Worm (Caenorhabditis elegans) whole organism, L4/young adult: ENCODE results near the gene K06H7.2.
A peak's percentile ranks its signal among the peaks of the same experiment; 100 is the strongest.

Experiments used
- W03F9.2 ChIP-seq: fragments of 150-350 bp; optimal IDR thresholded peaks from 2 replicates; lab custom pipeline; 2014; ENCODE audit warnings: missing biosample characterization, missing genetic modification characterization
- dao-5 ChIP-seq: sonication (generic microtip); optimal IDR thresholded peaks from 2 replicates; lab custom pipeline; 2016; ENCODE audit warnings: missing genotype, missing genetic modification characterization, moderate library complexity, missing compliant biosample characterization
- him-1 ChIP-seq: sonication (generic microtip); optimal IDR thresholded peaks from 2 replicates; lab custom pipeline; 2016; ENCODE audit warnings: missing genotype, missing genetic modification reagents, missing genetic modification characterization, missing compliant biosample characterization

Gene K06H7.2

ce11 chrIII:8093079-8093623, at the start of gene K06H7.2:
K06H7.2 (plus strand) TSS chrIII:8093573.
- peak; percentile 15 for TF ChIP-seq W03F9.2 (tag; lab: Kevin White, UChicago)
- TF ChIP-seq dao-5 (tag; lab: Kevin White, UChicago): no peak
- TF ChIP-seq him-1 (tag; lab: Kevin White, UChicago): no peak

DNA sequence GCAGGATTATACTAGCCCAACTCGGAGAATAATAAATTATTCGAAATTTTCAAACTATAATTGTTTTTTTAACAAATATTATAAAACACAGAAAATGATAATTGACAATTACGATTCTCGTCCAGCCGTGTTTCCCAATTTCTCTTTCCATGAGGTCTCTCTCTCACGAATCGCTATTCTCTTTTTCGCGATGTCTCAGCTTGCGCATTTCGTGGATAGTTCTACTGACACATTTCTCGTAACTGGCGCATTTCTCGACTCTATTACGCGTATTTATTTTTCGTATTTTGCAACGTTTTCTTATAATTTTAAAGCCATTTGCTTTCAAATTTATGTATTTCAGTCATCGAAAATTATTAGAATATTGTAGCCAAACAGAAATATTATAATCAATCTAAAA, 49.6 kb upstream of the K06H7.2 start:
- peak; percentile 98 for TF ChIP-seq W03F9.2 (tag; lab: Kevin White, UChicago)
- TF ChIP-seq dao-5 (tag; lab: Kevin White, UChicago): peak; percentile 65
- peak; percentile 97 for TF ChIP-seq him-1 (tag; lab: Kevin White, UChicago)

DNA sequence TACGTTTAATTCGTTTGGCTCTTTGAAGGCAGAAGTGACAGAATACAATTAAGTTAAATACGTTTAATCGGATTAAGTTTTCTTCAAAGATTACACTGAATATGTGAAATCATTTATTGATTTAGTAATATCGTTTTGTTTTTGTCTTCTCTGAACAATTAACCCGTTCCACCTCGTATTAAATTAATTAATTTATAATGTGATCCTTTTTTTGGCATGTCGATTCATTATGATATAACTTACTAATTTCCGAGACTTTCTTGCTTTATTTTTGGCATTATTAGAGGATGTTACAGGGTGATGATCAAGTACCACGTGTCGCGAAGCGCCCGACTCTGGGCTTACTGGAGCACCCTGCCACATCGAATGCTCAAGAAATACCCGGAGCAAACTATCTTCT, 49.2 kb upstream of the K06H7.2 start, which contains the start of gene K12H4.5:
TSS of gene K12H4.5 (plus strand) at position 301 of the 400 bp plus-strand sequence.
- no peak for TF ChIP-seq dao-5 (tag; lab: Kevin White, UChicago)
- no peak for TF ChIP-seq him-1 (tag; lab: Kevin White, UChicago)
- TF ChIP-seq W03F9.2 (tag; lab: Kevin White, UChicago): no peak

- no peak for TF ChIP-seq W03F9.2 (tag; lab: Kevin White, UChicago)
- TF ChIP-seq dao-5 (tag; lab: Kevin White, UChicago): no peak
- TF ChIP-seq him-1 (tag; lab: Kevin White, UChicago): no peak
These were observed 48.7 kb upstream of the K06H7.2 start, which contains the start of gene spcs-3 for ce11 chrIII:8044717-8045116. spcs-3 (plus strand) TSS chrIII:8045017.

ce11 chrIII:8045734-8046133, 47.6 kb upstream of the K06H7.2 start, which contains the start of gene K12H4.3:
K12H4.3 (plus strand) TSS chrIII:8046034.
- TF ChIP-seq him-1 (tag; lab: Kevin White, UChicago) (no peak), dao-5 (tag; lab: Kevin White, UChicago) (no peak), W03F9.2 (tag; lab: Kevin White, UChicago) (no peak)

ce11 chrIII:8047412-8047811, 46.0 kb upstream of the K06H7.2 start, which contains the start of gene K12H4.2:
K12H4.2 (plus strand) TSS chrIII:8047712.
- TF ChIP-seq W03F9.2 (tag; lab: Kevin White, UChicago): no peak
- no peak for TF ChIP-seq him-1 (tag; lab: Kevin White, UChicago)
- TF ChIP-seq dao-5 (tag; lab: Kevin White, UChicago): no peak

DNA sequence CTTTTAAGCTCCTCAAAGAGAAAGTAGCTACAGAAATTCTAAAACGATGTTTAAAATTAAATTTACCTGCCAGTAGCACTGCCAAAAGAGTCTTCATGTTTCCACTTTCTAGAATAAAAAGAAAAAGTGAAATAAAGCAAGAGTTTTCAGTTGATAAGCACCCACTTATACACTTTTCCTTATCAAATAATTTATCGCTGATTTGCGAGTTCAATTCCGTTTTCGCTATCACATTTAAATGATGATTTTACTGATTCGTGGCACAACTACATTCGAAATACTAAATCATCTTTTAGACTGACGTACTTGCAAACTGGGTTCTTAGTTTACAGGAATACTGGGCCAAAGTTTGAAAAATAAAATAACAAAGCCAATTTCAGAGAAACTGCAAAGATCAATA, 42.4 kb upstream of the K06H7.2 start, which contains the start of gene K12H4.7:
TSS of gene K12H4.7 (minus strand) at position 138 of the 400 bp plus-strand sequence.
- TF ChIP-seq W03F9.2 (tag; lab: Kevin White, UChicago) (no peak), him-1 (tag; lab: Kevin White, UChicago) (no peak), dao-5 (tag; lab: Kevin White, UChicago) (no peak)

- TF ChIP-seq dao-5 (tag; lab: Kevin White, UChicago): no peak
- TF ChIP-seq W03F9.2 (tag; lab: Kevin White, UChicago): no peak
- no peak for TF ChIP-seq him-1 (tag; lab: Kevin White, UChicago)
These were observed 41.5 kb upstream of the K06H7.2 start for ce11 chrIII:8051838-8052237.

ce11 chrIII:8061114-8061513, 32.3 kb upstream of the K06H7.2 start:
- TF ChIP-seq dao-5 (tag; lab: Kevin White, UChicago) (no peak), W03F9.2 (tag; lab: Kevin White, UChicago) (no peak), him-1 (tag; lab: Kevin White, UChicago) (no peak)

ce11 chrIII:8063659-8064058, 29.7 kb upstream of the K06H7.2 start:
- TF ChIP-seq him-1 (tag; lab: Kevin White, UChicago): no peak
- no peak for TF ChIP-seq dao-5 (tag; lab: Kevin White, UChicago)
- TF ChIP-seq W03F9.2 (tag; lab: Kevin White, UChicago): no peak

DNA sequence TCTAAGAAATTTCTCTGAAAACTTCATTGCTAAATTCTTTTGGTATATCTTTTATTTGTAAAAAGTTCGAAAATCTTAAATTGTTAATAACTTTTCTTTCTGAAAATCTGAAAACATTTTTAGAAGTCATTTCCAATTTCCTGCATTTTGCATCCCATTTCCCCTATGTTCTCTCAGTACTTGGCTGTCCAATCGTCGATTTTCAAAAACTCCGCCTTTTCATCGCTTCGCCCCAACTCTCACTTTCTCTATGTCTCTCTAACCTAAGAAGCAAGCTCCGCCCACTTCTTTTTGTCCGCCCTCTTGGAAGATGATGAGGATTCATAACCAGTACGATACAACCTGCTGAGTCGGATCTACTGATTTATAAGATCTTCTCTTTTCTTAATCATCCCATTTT, 28.3 kb upstream of the K06H7.2 start:
- no peak for TF ChIP-seq W03F9.2 (tag; lab: Kevin White, UChicago)
- no peak for TF ChIP-seq him-1 (tag; lab: Kevin White, UChicago)
- TF ChIP-seq dao-5 (tag; lab: Kevin White, UChicago): no peak

ce11 chrIII:8066989-8067388, 26.4 kb upstream of the K06H7.2 start, which contains the start of gene pros-1:
pros-1 (plus strand) TSS chrIII:8067289.
- no peak for TF ChIP-seq him-1 (tag; lab: Kevin White, UChicago)
- no peak for TF ChIP-seq W03F9.2 (tag; lab: Kevin White, UChicago)
- no peak for TF ChIP-seq dao-5 (tag; lab: Kevin White, UChicago)

ce11 chrIII:8067798-8068197, 25.6 kb upstream of the K06H7.2 start:
- TF ChIP-seq dao-5 (tag; lab: Kevin White, UChicago) (no peak), W03F9.2 (tag; lab: Kevin White, UChicago) (no peak), him-1 (tag; lab: Kevin White, UChicago) (no peak)

- TF ChIP-seq dao-5 (tag; lab: Kevin White, UChicago) (no peak), him-1 (tag; lab: Kevin White, UChicago) (no peak), W03F9.2 (tag; lab: Kevin White, UChicago) (no peak)
These were observed 24.2 kb upstream of the K06H7.2 start for ce11 chrIII:8069206-8069605.
